Worm (Caenorhabditis elegans) whole organism, early embryonic: ENCODE data around the gene srz-72.

Experiments used
- pes-1 ChIP-seq: fragments of 200-800 bp; sonication (Bioruptor generic); IDR thresholded peaks from 2 replicates; pipeline ENCODE4 v1.3.6; 2022; ENCODE audit warnings: missing genetic modification reagents, missing genetic modification characterization, missing compliant biosample characterization
- scrt-1 ChIP-seq: fragments of 200-800 bp; sonication (Bioruptor generic); IDR thresholded peaks from 2 replicates; pipeline ENCODE4 v1.3.6; 2022; ENCODE audit warnings: missing genetic modification characterization, missing compliant biosample characterization

- TF ChIP-seq scrt-1 (GFP tag; lab: Robert Waterston, UW) = no peak
- TF ChIP-seq pes-1 (GFP tag; lab: Robert Waterston, UW) = no peak
These were observed 29.6 kb downstream of the srz-72 start, which contains the start of gene K03D3.2 for ce11 chrIV:16328519-16328918.
